Worm (Caenorhabditis elegans): ENCODE results near the gene M106.7.

- no peak for TF ChIP-seq nhr-237 (tag; optimal IDR thresholded peaks at IDR 0.05)
- TF ChIP-seq zag-1 (tag; optimal IDR thresholded peaks at IDR 0.05): no peak
Measured at ce11 chrII:10834717-10835116, 22.3 kb downstream of the M106.7 start.
